Fruit fly (Drosophila melanogaster): ENCODE measurements around the gene NAAT1.

The NAAT1 gene

DNA sequence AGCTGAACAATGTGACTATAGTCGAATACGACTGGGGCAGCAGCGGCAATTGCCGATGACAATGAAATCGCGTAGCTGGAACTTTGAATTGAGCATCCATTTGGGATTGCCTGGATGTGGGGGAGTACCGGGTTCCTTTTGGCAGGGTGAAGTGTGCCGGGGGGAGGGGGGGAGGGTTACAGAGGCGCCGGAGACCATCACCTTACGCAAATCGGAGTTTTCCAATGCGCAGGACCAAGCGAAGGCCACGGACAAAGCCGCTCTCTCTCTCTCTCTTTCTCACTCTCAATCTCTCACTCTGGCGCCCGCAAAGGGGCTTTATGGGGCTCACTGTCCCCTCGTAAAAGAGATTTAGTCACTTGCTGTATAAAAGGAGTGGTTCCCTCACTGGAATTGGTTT is 47.5 kb downstream of the NAAT1 start:
- TF ChIP-seq CG12299 (tag; optimal IDR thresholded peaks at IDR 0.05) (no peak), onecut (GFP tag; IDR thresholded peaks at IDR 0.05) (no peak), Hmr (GFP tag; optimal IDR thresholded peaks at IDR 0.05) (peak; percentile 57), HHEX (GFP tag; optimal IDR thresholded peaks at IDR 0.05) (peak; percentile 2), Ptx1 (GFP tag; IDR thresholded peaks at IDR 0.05) (no peak), gce (GFP tag; IDR thresholded peaks at IDR 0.05) (no peak), CG18011 (GFP tag; optimal IDR thresholded peaks at IDR 0.05) (no peak), CG2120 (GFP tag; optimal IDR thresholded peaks at IDR 0.05) (no peak), CG18619 (GFP tag; optimal IDR thresholded peaks at IDR 0.05) (peak; percentile 4), CG13123 (GFP tag; optimal IDR thresholded peaks at IDR 0.05) (no peak), ewg (GFP tag; optimal IDR thresholded peaks at IDR 0.05) (peak; percentile 60), CG43689 (GFP tag; IDR thresholded peaks at IDR 0.05) (no peak), cato (GFP tag; optimal IDR thresholded peaks at IDR 0.05; ENCODE audit: borderline replicate concordance) (no peak), Scr (GFP tag; IDR thresholded peaks at IDR 0.05; ENCODE audit: partially characterized antibody) (no peak), lab (GFP tag; optimal IDR thresholded peaks at IDR 0.05) (peak; percentile 9), CG2116 (GFP tag; optimal IDR thresholded peaks at IDR 0.05) (no peak), CG17802 (tag; optimal IDR thresholded peaks at IDR 0.05) (no peak), Trl (optimal IDR thresholded peaks at IDR 0.05) (peak in 1 of 2 experiments; percentile 20), Trl (GFP tag; optimal IDR thresholded peaks at IDR 0.05) (no peak), mld (GFP tag; IDR thresholded peaks at IDR 0.05; ENCODE audit: partially characterized antibody) (no peak), Abd-B (GFP tag; optimal IDR thresholded peaks at IDR 0.05) (no peak), amos (GFP tag; IDR thresholded peaks at IDR 0.05; ENCODE audit: partially characterized antibody) (no peak), CG13624 (GFP tag; optimal IDR thresholded peaks at IDR 0.05) (no peak), salm (tag; optimal IDR thresholded peaks at IDR 0.05) (no peak), slou (GFP tag; optimal IDR thresholded peaks at IDR 0.05) (no peak), CG18599 (GFP tag; optimal IDR thresholded peaks at IDR 0.05) (peak; percentile 39), C15 (GFP tag; IDR thresholded peaks at IDR 0.05) (no peak), crol (GFP tag; IDR thresholded peaks at IDR 0.05) (peak; percentile 64), CG4360 (GFP tag; IDR thresholded peaks at IDR 0.05) (no peak), CG13894 (tag; optimal IDR thresholded peaks at IDR 0.05) (peak; percentile 51), slbo (GFP tag; IDR thresholded peaks at IDR 0.05) (no peak), HLH3B (GFP tag; IDR thresholded peaks at IDR 0.05) (no peak), Spps (tag; optimal IDR thresholded peaks at IDR 0.05) (no peak), insv (GFP tag; optimal IDR thresholded peaks at IDR 0.05) (no peak), Bgb (GFP tag; IDR thresholded peaks at IDR 0.05; ENCODE audit: partially characterized antibody) (no peak), unpg (GFP tag; optimal IDR thresholded peaks at IDR 0.05) (no peak), CG30403 (GFP tag; optimal IDR thresholded peaks at IDR 0.05) (no peak), CG6689 (GFP tag; IDR thresholded peaks at IDR 0.05) (no peak), CG3163 (GFP tag; optimal IDR thresholded peaks at IDR 0.05) (no peak), row (GFP tag; IDR thresholded peaks at IDR 0.05) (peak; percentile 32; the same call in 1 of the 3 replicates), BEAF-32 (GFP tag; optimal IDR thresholded peaks at IDR 0.05) (no peak), Dip2 (GFP tag; IDR thresholded peaks at IDR 0.05) (no peak), Doc2 (GFP tag; IDR thresholded peaks at IDR 0.05) (no peak)

All from whole organism, embryonic.